Fruit fly (Drosophila melanogaster): ENCODE data around the gene CG14711.

DNA sequence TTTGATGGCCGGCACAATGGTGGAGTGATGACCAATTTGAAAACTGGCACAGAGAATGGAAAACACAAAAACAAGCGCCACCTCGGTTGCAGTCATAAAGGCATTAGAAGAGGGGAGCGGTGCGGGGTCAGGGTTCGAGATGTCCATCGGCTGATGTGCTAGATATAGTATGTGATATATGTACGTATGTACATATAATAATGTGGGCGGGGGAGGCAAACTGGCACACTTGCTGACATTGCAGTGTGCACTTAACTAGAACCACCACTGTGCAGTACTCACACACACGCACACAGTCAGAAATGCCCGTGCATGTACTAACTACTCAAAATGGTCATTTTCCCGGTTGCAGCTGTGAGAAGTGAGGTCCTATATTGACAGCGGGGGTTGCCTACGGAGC, 4.3 kb upstream of the CG14711 start:
- no peak for TF ChIP-seq Dfd (GFP tag; optimal IDR thresholded peaks at IDR 0.05)
- TF ChIP-seq woc (GFP tag; optimal IDR thresholded peaks at IDR 0.05), result no peak
- TF ChIP-seq Hnf4 (GFP tag; optimal IDR thresholded peaks at IDR 0.05), result no peak
- TF ChIP-seq sage (GFP tag; optimal IDR thresholded peaks at IDR 0.05), result no peak
- no peak for TF ChIP-seq ey (GFP tag; optimal IDR thresholded peaks at IDR 0.05)
- TF ChIP-seq CrebA (GFP tag; optimal IDR thresholded peaks at IDR 0.05; ENCODE audit: borderline replicate concordance), result no peak
- no peak for TF ChIP-seq psq (GFP tag; optimal IDR thresholded peaks at IDR 0.05)
- no peak for TF ChIP-seq OdsH (GFP tag; optimal IDR thresholded peaks at IDR 0.05)
- no peak for TF ChIP-seq Hr78 (GFP tag; optimal IDR thresholded peaks at IDR 0.05)
- TF ChIP-seq Abd-B (GFP tag; optimal IDR thresholded peaks at IDR 0.05), result no peak
- no peak for TF ChIP-seq dsf (GFP tag; optimal IDR thresholded peaks at IDR 0.05; ENCODE audit: borderline replicate concordance)

Measured in whole organism, wandering third instar larva.